Worm (Caenorhabditis elegans) whole organism, mixed stage, embryonic: Measurements from ENCODE around the gene npax-2.

Experiments
- M03D4.4 ChIP-seq: sonication (generic microtip); optimal IDR thresholded peaks from 2 replicates; lab custom pipeline; 2017; ENCODE audit warnings: mild to moderate bottlenecking, missing genetic modification characterization, missing compliant biosample characterization
- blmp-1 ChIP-seq: fragments of 150-350 bp; optimal IDR thresholded peaks from 2 replicates; lab custom pipeline; 2014; ENCODE audit warnings: missing biosample characterization, missing genetic modification characterization
- ceh-39 ChIP-seq: fragments of 150-350 bp; optimal IDR thresholded peaks from 2 replicates; lab custom pipeline; 2014; ENCODE audit warnings: missing biosample characterization, missing genetic modification characterization
- ceh-43 ChIP-seq: fragments of 200-800 bp; sonication (Bioruptor generic); optimal IDR thresholded peaks from 2 replicates; lab custom pipeline; 2018; ENCODE audit warnings: mild to moderate bottlenecking, missing genetic modification characterization, moderate library complexity, missing compliant biosample characterization
- ceh-83 ChIP-seq: fragments of 200-800 bp; sonication (Bioruptor generic); optimal IDR thresholded peaks from 2 replicates; lab custom pipeline; 2018; ENCODE audit warnings: mild to moderate bottlenecking, missing genetic modification characterization, missing compliant biosample characterization
- ces-1 ChIP-seq: fragments of 150-350 bp; optimal IDR thresholded peaks from 2 replicates; lab custom pipeline; 2014; ENCODE audit warnings: missing biosample characterization, missing genetic modification reagents, missing genetic modification characterization
- drap-1 ChIP-seq: fragments of 200-800 bp; sonication (Bioruptor generic); optimal IDR thresholded peaks from 3 replicates; lab custom pipeline; 2018; ENCODE audit warnings: mild to moderate bottlenecking, missing genetic modification characterization, missing compliant biosample characterization
- elt-1 ChIP-seq: sonication (generic microtip); optimal IDR thresholded peaks from 2 replicates; lab custom pipeline; 2017; ENCODE audit warnings: missing genetic modification characterization, mild to moderate bottlenecking, missing compliant biosample characterization, antibody characterized with exemption, moderate library complexity, borderline replicate concordance; ENCODE audit not compliant: insufficient read depth
- elt-3 ChIP-seq: fragments of 150-350 bp; optimal IDR thresholded peaks from 2 replicates; lab custom pipeline; 2014; ENCODE audit warnings: missing biosample characterization, missing genetic modification characterization
- flh-1 ChIP-seq: fragments of 200-800 bp; sonication (Bioruptor generic); optimal IDR thresholded peaks from 2 replicates; lab custom pipeline; 2018; ENCODE audit warnings: mild to moderate bottlenecking, missing genetic modification characterization, moderate library complexity, missing compliant biosample characterization
- ham-2 ChIP-seq: fragments of 200-800 bp; sonication (Bioruptor generic); optimal IDR thresholded peaks from 2 replicates; lab custom pipeline; 2018; ENCODE audit warnings: mild to moderate bottlenecking, missing genetic modification characterization, missing compliant biosample characterization
- hlh-1 ChIP-seq: fragments of 150-350 bp; optimal IDR thresholded peaks from 2 replicates; lab custom pipeline; 2014; ENCODE audit warnings: missing biosample characterization, missing genetic modification reagents, missing genetic modification characterization
- lin-13 ChIP-seq: fragments of 150-350 bp; optimal IDR thresholded peaks from 2 replicates; lab custom pipeline; 2014; ENCODE audit warnings: missing biosample characterization, missing genetic modification characterization
- lin-32 ChIP-seq: fragments of 200-800 bp; sonication (Bioruptor generic); optimal IDR thresholded peaks from 2 replicates; lab custom pipeline; 2018; ENCODE audit warnings: mild to moderate bottlenecking, missing genetic modification characterization, missing compliant biosample characterization
- lsy-2 ChIP-seq: fragments of 150-350 bp; optimal IDR thresholded peaks from 2 replicates; lab custom pipeline; 2014; ENCODE audit warnings: missing biosample characterization, missing genetic modification characterization
- mls-2 ChIP-seq: sonication (generic microtip); optimal IDR thresholded peaks from 2 replicates; lab custom pipeline; 2016; ENCODE audit warnings: mild to moderate bottlenecking, missing genetic modification characterization, moderate library complexity, missing compliant biosample characterization
- nhr-12 ChIP-seq: fragments of 150-350 bp; optimal IDR thresholded peaks from 2 replicates; lab custom pipeline; 2014; ENCODE audit warnings: missing biosample characterization, missing genetic modification characterization
- nhr-2 ChIP-seq: fragments of 150-350 bp; optimal IDR thresholded peaks from 2 replicates; lab custom pipeline; 2014; ENCODE audit warnings: missing biosample characterization, missing genetic modification characterization
- nhr-237 ChIP-seq: fragments of 150-350 bp; optimal IDR thresholded peaks from 2 replicates; lab custom pipeline; 2014; ENCODE audit warnings: missing biosample characterization, missing genetic modification characterization
- nhr-28 ChIP-seq: fragments of 150-350 bp; optimal IDR thresholded peaks from 2 replicates; lab custom pipeline; 2014; ENCODE audit warnings: missing biosample characterization, missing genetic modification characterization
- nhr-76 ChIP-seq: sonication (generic microtip); optimal IDR thresholded peaks from 2 replicates; lab custom pipeline; 2017; ENCODE audit warnings: missing biosample characterization, missing genetic modification characterization
- pha-4 ChIP-seq: fragments of 150-350 bp; optimal IDR thresholded peaks from 2 replicates; lab custom pipeline; 2018; ENCODE audit warnings: missing biosample characterization, missing genetic modification reagents, missing genetic modification characterization
- sem-2 ChIP-seq: fragments of 200-800 bp; sonication (Bioruptor generic); optimal IDR thresholded peaks from 2 replicates; lab custom pipeline; 2018; ENCODE audit warnings: mild to moderate bottlenecking, missing genetic modification characterization, missing compliant biosample characterization
- snpc-4 ChIP-seq: fragments of 150-350 bp; optimal IDR thresholded peaks from 2 replicates; lab custom pipeline; 2014; ENCODE audit warnings: missing biosample characterization, missing genetic modification characterization
- tbx-8 ChIP-seq: fragments of 200-800 bp; sonication (Bioruptor generic); optimal IDR thresholded peaks from 2 replicates; lab custom pipeline; 2018; ENCODE audit warnings: mild to moderate bottlenecking, missing genetic modification characterization, moderate library complexity, missing compliant biosample characterization
- unc-39 ChIP-seq: fragments of 150-350 bp; optimal IDR thresholded peaks from 2 replicates; lab custom pipeline; 2014; ENCODE audit warnings: missing biosample characterization, missing genetic modification characterization
- unc-62 ChIP-seq: fragments of 150-350 bp; optimal IDR thresholded peaks from 2 replicates; lab custom pipeline; 2014; ENCODE audit warnings: missing biosample characterization, missing genetic modification reagents, missing genetic modification characterization
- zip-8 ChIP-seq: fragments of 150-350 bp; optimal IDR thresholded peaks from 2 replicates; lab custom pipeline; 2014; ENCODE audit warnings: missing biosample characterization, missing genetic modification characterization
- ztf-11 ChIP-seq: fragments of 150-350 bp; optimal IDR thresholded peaks from 2 replicates; lab custom pipeline; 2014; ENCODE audit warnings: missing biosample characterization, missing genetic modification characterization

The npax-2 gene

ce11 chrX:2145629-2146028 lies 4.3 kb downstream of the npax-2 start, which contains the start of gene dpy-3:
TSS of gene dpy-3 (minus strand) at chrX:2145647.
- TF ChIP-seq nhr-2 (no peak), ham-2 (GFP tag; lab: Kevin White, UChicago) (peak; percentile 35), hlh-1 (tag; lab: Kevin White, UChicago) (no peak), sem-2 (GFP tag; lab: Kevin White, UChicago) (no peak), elt-3 (tag; lab: Kevin White, UChicago) (peak; percentile 48), unc-39 (tag; lab: Kevin White, UChicago) (no peak), ztf-11 (tag; lab: Kevin White, UChicago) (no peak), ceh-83 (GFP tag; lab: Kevin White, UChicago) (no peak), blmp-1 (peak; percentile 87), tbx-8 (GFP tag; lab: Kevin White, UChicago) (no peak), mls-2 (no peak), unc-62 (GFP tag; lab: Kevin White, UChicago) (no peak), lsy-2 (tag; lab: Kevin White, UChicago) (no peak), lin-32 (GFP tag; lab: Kevin White, UChicago) (no peak), elt-1 (tag; lab: Kevin White, UChicago) (peak; percentile 95), nhr-28 (no peak), pha-4 (tag; lab: Kevin White, UChicago) (no peak)
- TF ChIP-seq, all 35 proteins: peak for 4

ce11 chrX:2144875-2145274 lies 5.0 kb downstream of the npax-2 start:
- no peak for TF ChIP-seq ham-2 (GFP tag; lab: Kevin White, UChicago)

- TF ChIP-seq flh-1: no peak
- TF ChIP-seq sem-2 (GFP tag; lab: Kevin White, UChicago): no peak
- TF ChIP-seq elt-1 (tag; lab: Kevin White, UChicago): no peak
- no peak for TF ChIP-seq unc-39 (tag; lab: Kevin White, UChicago)
- TF ChIP-seq nhr-12: no peak
- TF ChIP-seq ceh-43 (GFP tag; lab: Kevin White, UChicago): no peak
- TF ChIP-seq lin-13 (tag; lab: Kevin White, UChicago): no peak
- no peak for TF ChIP-seq lsy-2 (tag; lab: Kevin White, UChicago)
- no peak for TF ChIP-seq nhr-237 (tag; lab: Kevin White, UChicago)
- TF ChIP-seq ztf-11 (tag; lab: Kevin White, UChicago): no peak
Measured at ce11 chrX:2144236-2144635, 5.7 kb downstream of the npax-2 start.

ce11 chrX:2140610-2141009 lies 9.3 kb downstream of the npax-2 start:
- TF ChIP-seq ces-1 (GFP tag; lab: Kevin White, UChicago): peak; percentile 44
- no peak for TF ChIP-seq ztf-11 (tag; lab: Kevin White, UChicago)
- no peak for TF ChIP-seq ceh-43 (GFP tag; lab: Kevin White, UChicago)
- TF ChIP-seq nhr-2: no peak
- TF ChIP-seq mls-2: no peak
- TF ChIP-seq M03D4.4 (tag; lab: Kevin White, UChicago): no peak
- TF ChIP-seq lin-32 (GFP tag; lab: Kevin White, UChicago): no peak

- TF ChIP-seq hlh-1 (tag; lab: Kevin White, UChicago): peak; percentile 53
- TF ChIP-seq unc-39 (tag; lab: Kevin White, UChicago): no peak
- TF ChIP-seq nhr-76 (tag; lab: Kevin White, UChicago): no peak
- TF ChIP-seq flh-1: no peak
- no peak for TF ChIP-seq lin-32 (GFP tag; lab: Kevin White, UChicago)
- no peak for TF ChIP-seq snpc-4 (tag; lab: Kevin White, UChicago)
- TF ChIP-seq, all 35 proteins: peak for 1
Measured at ce11 chrX:2138923-2139322, 11.0 kb downstream of the npax-2 start.

ce11 chrX:2136937-2137336 lies 13.0 kb downstream of the npax-2 start:
- TF ChIP-seq flh-1: no peak
- TF ChIP-seq ces-1 (GFP tag; lab: Kevin White, UChicago): peak; percentile 62
- TF ChIP-seq drap-1 (GFP tag; lab: Kevin White, UChicago): no peak
- TF ChIP-seq ceh-39: no peak

ce11 chrX:2131650-2132049 lies 18.3 kb downstream of the npax-2 start, which contains the start of gene F53B1.9:
TSS of gene F53B1.9 (minus strand) at chrX:2131844.
- TF ChIP-seq zip-8 (tag; lab: Kevin White, UChicago) (no peak), unc-62 (GFP tag; lab: Kevin White, UChicago) (no peak), ces-1 (GFP tag; lab: Kevin White, UChicago) (peak; percentile 2), nhr-2 (no peak), unc-39 (tag; lab: Kevin White, UChicago) (no peak), ztf-11 (tag; lab: Kevin White, UChicago) (no peak), snpc-4 (tag; lab: Kevin White, UChicago) (no peak), lin-13 (tag; lab: Kevin White, UChicago) (no peak)
